Worm (Caenorhabditis elegans): Measurements from ENCODE around the gene K02A6.3.

Gene K02A6.3

DNA sequence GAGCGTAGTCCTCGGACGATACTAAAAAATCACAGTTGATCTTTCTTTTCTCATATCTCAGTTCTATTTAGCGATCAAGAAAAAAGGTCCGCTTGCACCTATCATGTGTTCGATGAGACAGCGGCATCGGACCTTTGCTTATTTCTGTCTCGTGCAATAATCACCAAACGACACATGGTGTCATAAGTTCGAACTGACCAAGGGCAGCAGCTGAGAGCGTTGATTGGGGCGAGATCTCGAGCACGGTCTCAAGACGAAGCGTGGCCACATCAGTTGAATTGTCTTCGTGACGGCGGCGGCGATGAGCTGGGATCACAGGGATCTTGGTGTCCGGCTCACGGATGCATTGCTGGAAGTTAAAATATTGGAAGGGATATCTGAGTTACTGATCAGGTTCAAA is 31.0 kb upstream of the K02A6.3 start:
- TF ChIP-seq lag-1 (GFP tag; IDR thresholded peaks at IDR 0.05) (no peak), unc-130 (GFP tag; optimal IDR thresholded peaks at IDR 0.05) (no peak), B0336.3 (GFP tag; IDR thresholded peaks at IDR 0.05) (no peak), Y53F4B.3 (GFP tag; IDR thresholded peaks at IDR 0.05) (no peak), ceh-58 (GFP tag; IDR thresholded peaks at IDR 0.05) (no peak), ztf-22 (GFP tag; optimal IDR thresholded peaks at IDR 0.05) (no peak), ztf-28 (GFP tag; IDR thresholded peaks at IDR 0.05) (no peak), him-1 (tag; optimal IDR thresholded peaks at IDR 0.05) (no peak)

DNA sequence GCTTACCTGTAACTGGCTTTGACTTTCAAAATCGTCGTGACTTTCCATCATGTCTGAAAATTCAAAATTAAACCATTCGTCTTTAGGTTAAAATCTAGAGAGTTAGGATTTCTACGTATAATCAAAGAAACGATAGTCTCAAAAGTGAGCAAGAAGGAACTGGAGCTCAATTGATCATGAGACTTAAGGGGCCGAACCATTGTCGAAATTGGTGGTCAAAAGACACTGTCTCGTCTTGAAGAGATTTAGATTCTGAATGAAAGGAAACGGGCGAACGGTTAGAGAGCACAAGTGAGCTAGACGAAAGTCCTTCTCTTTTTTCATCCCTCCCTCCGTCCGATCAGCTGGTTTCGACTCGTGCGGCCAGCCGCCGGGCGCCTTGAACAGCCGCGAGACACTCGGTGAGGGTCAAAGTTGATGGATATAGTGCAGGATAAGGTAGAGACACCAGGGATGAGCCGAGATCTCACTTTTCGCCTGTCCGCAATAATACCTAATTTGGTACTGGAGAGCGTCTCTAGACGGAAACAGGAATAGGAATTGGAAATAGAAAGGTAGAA is 29.5 kb upstream of the K02A6.3 start, which contains the start of gene M60.7:
Gene M60.7 (minus strand): TSS at position 51 of the 560 bp plus-strand sequence.
- TF ChIP-seq hrde-1 (tag; optimal IDR thresholded peaks at IDR 0.05; ENCODE audit: borderline replicate concordance) (no peak), ztf-25 (GFP tag; IDR thresholded peaks at IDR 0.05) (no peak), sptf-2 (GFP tag; optimal IDR thresholded peaks at IDR 0.05) (no peak), atf-7 (tag; optimal IDR thresholded peaks at IDR 0.05) (no peak), Y56A3A.18 (GFP tag; IDR thresholded peaks at IDR 0.05) (no peak), dpff-1 (tag; optimal IDR thresholded peaks at IDR 0.05) (no peak), K12H6.12 (tag; optimal IDR thresholded peaks at IDR 0.05) (no peak), F33H1.4 (GFP tag; IDR thresholded peaks at IDR 0.05) (no peak), athp-1 (tag; optimal IDR thresholded peaks at IDR 0.05) (no peak), unc-130 (GFP tag; optimal IDR thresholded peaks at IDR 0.05) (no peak), K11D2.4 (GFP tag; IDR thresholded peaks at IDR 0.05) (no peak), egrh-3 (GFP tag; IDR thresholded peaks at IDR 0.05) (no peak), ceh-79 (tag; optimal IDR thresholded peaks at IDR 0.05) (no peak), madf-6 (GFP tag; IDR thresholded peaks at IDR 0.05) (no peak), F10E7.11 (tag; optimal IDR thresholded peaks at IDR 0.05) (no peak), mel-28 (tag; optimal IDR thresholded peaks at IDR 0.05; ENCODE audit: borderline replicate concordance) (no peak), aptf-2 (GFP tag; conservative IDR thresholded peaks at IDR 0.05) (no peak), nfya-2 (GFP tag; IDR thresholded peaks at IDR 0.05) (no peak), hsf-1 (GFP tag; IDR thresholded peaks at IDR 0.05) (no peak), unc-62 (GFP tag; optimal IDR thresholded peaks at IDR 0.05) (no peak)

DNA sequence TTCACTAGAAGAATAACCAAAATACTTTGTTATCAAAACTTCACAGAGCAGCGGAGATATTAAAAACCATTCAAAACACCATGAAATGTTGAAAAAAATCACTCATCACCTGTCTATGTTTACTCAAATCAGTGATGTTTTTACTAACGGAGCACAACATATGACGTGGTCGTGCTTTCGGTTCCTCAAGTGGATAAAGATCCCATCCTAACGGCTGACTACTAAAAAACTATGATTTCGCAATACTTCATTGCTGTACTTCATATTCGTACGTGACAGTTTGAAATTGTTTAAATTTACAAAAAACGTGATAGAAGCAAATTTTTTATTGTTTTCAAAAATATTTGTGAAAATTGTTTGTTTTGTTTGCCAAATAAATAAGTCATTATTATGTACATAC is 26.0 kb upstream of the K02A6.3 start:
- TF ChIP-seq cebp-2 (GFP tag; IDR thresholded peaks at IDR 0.05) (no peak), K12H6.12 (tag; optimal IDR thresholded peaks at IDR 0.05) (peak; percentile 39), cebp-1 (GFP tag; IDR thresholded peaks at IDR 0.05) (peak; percentile 87), cebp-1 (tag; optimal IDR thresholded peaks at IDR 0.05) (peak; percentile 97), nfyb-1 (GFP tag; IDR thresholded peaks at IDR 0.05) (0 out of 2 replicates have a peak, but pooled peaks have one; percentile 13)

DNA sequence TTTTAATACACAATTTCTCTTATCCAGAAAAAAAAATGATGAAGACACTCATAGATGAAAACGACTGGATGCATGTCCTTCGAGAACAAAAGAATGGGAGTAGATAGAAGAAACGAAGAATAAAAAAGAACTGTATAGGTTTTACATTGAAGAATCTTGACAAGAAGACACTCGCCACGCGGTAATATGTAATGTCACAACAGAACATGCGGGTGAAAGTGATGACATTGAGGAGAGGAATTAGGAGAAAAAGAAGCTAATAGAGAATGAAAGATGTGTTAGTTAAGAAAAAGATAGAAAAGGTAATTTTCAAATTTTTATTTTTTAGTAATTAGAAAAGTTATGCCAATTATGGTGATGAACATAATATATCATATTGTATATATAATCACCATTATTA is 23.7 kb upstream of the K02A6.3 start:
- TF ChIP-seq rpc-1 (optimal IDR thresholded peaks at IDR 0.05) (no peak), rpc-1 (tag; optimal IDR thresholded peaks at IDR 0.05) (no peak), ZK185.1 (tag; optimal IDR thresholded peaks at IDR 0.05; ENCODE audit: poor library complexity, severe bottlenecking) (no peak), nhr-120 (GFP tag; IDR thresholded peaks at IDR 0.05) (no peak), bed-1 (GFP tag; IDR thresholded peaks at IDR 0.05) (no peak), rcor-1 (GFP tag; IDR thresholded peaks at IDR 0.05) (no peak), die-1 (tag; optimal IDR thresholded peaks at IDR 0.05) (no peak), efl-1 (GFP tag; optimal IDR thresholded peaks at IDR 0.05) (no peak), F39B2.1 (GFP tag; IDR thresholded peaks at IDR 0.05) (no peak), egrh-3 (GFP tag; IDR thresholded peaks at IDR 0.05) (no peak), dpff-1 (tag; optimal IDR thresholded peaks at IDR 0.05) (no peak), Y56A3A.18 (GFP tag; IDR thresholded peaks at IDR 0.05) (no peak), ztf-26 (tag; optimal IDR thresholded peaks at IDR 0.05) (no peak), C06A6.2 (GFP tag; conservative IDR thresholded peaks at IDR 0.05) (no peak)

All from whole organism, young adult.